Fruit fly (Drosophila melanogaster) whole organism, wandering third instar larva: ENCODE measurements around the gene CG17121.

Experiments used
- Abd-B ChIP-seq: fragments of >200 bp; optimal IDR thresholded peaks from 2 replicates; lab custom pipeline; 2017; ENCODE audit warnings: missing biosample characterization, missing genetic modification characterization
- CG32264 ChIP-seq: fragments of 200-800 bp; sonication (Bioruptor generic); optimal IDR thresholded peaks from 2 replicates; lab custom pipeline; 2016; ENCODE audit warnings: missing biosample characterization, missing genetic modification characterization
- CG9705 ChIP-seq: fragments of 200-800 bp; sonication (Bioruptor generic); optimal IDR thresholded peaks from 2 replicates; lab custom pipeline; 2018; ENCODE audit warnings: missing biosample characterization, mild to moderate bottlenecking, missing genetic modification characterization
- CrebA ChIP-seq: fragments of 200-800 bp; sonication (Bioruptor generic); optimal IDR thresholded peaks from 2 replicates; lab custom pipeline; 2016; ENCODE audit warnings: missing biosample characterization, mild to moderate bottlenecking, missing genetic modification characterization, borderline replicate concordance
- Dfd ChIP-seq: fragments of >200 bp; optimal IDR thresholded peaks from 2 replicates; lab custom pipeline; 2017; ENCODE audit warnings: missing biosample characterization, missing genetic modification characterization
- GATAd ChIP-seq: sonication (Bioruptor generic); optimal IDR thresholded peaks from 2 replicates; lab custom pipeline; 2016; ENCODE audit warnings: missing biosample characterization, missing genetic modification characterization
- HLH106 ChIP-seq: fragments of 200-800 bp; optimal IDR thresholded peaks from 3 replicates; lab custom pipeline; 2019; ENCODE audit warnings: missing biosample characterization, mild to moderate bottlenecking, missing genetic modification characterization, moderate library complexity
- Hnf4 ChIP-seq: fragments of 200-800 bp; sonication (Bioruptor generic); optimal IDR thresholded peaks from 2 replicates; lab custom pipeline; 2016; ENCODE audit warnings: missing biosample characterization, mild to moderate bottlenecking, missing genetic modification characterization
- Hr78 ChIP-seq: fragments of >200 bp; optimal IDR thresholded peaks from 2 replicates; lab custom pipeline; 2017; ENCODE audit warnings: missing biosample characterization, missing genetic modification characterization
- Hr83 ChIP-seq: fragments of 200-300 bp; sonication (Bioruptor generic); optimal IDR thresholded peaks from 2 replicates; lab custom pipeline; 2016; ENCODE audit warnings: missing biosample characterization, mild to moderate bottlenecking, missing genetic modification characterization, moderate library complexity; ENCODE audit not compliant: poor library complexity, severe bottlenecking
- Jra ChIP-seq: sonication (Bioruptor generic); optimal IDR thresholded peaks from 2 replicates; lab custom pipeline; 2016; ENCODE audit warnings: missing biosample characterization, missing genetic modification characterization
- Mio ChIP-seq: sonication (Bioruptor generic); optimal IDR thresholded peaks from 2 replicates; lab custom pipeline; 2016; ENCODE audit warnings: missing biosample characterization, missing genetic modification characterization
- Myc ChIP-seq: fragments of >200 bp; optimal IDR thresholded peaks from 2 replicates; lab custom pipeline; 2017
- N ChIP-seq: fragments of >200 bp; optimal IDR thresholded peaks from 2 replicates; lab custom pipeline; 2018; ENCODE audit warnings: missing biosample characterization, missing external identifiers, missing genetic modification characterization
- OdsH ChIP-seq: fragments of 200-800 bp; sonication (Bioruptor generic); optimal IDR thresholded peaks from 2 replicates; lab custom pipeline; 2016; ENCODE audit warnings: missing biosample characterization, mild to moderate bottlenecking, missing genetic modification characterization
- Rel ChIP-seq, 2 experiments: fragments of 200-800 bp; sonication (Bioruptor generic) in 1 of 2; optimal IDR thresholded peaks; 2 replicates in 1 of 2; 3 replicates in 1 of 2; lab custom pipeline; 2016 to 2019; ENCODE audit warnings: mild to moderate bottlenecking in 2 of 2, missing biosample characterization in 2 of 2, missing genetic modification characterization in 2 of 2, moderate library complexity in 1 of 2
- Sp1 ChIP-seq: fragments of 200-800 bp; sonication (Bioruptor generic); optimal IDR thresholded peaks from 3 replicates; lab custom pipeline; 2019; ENCODE audit warnings: missing biosample characterization, mild to moderate bottlenecking, missing genetic modification characterization, moderate library complexity
- Vsx2 ChIP-seq: fragments of 200-300, 225-300 bp; sonication (Bioruptor generic); optimal IDR thresholded peaks from 2 replicates; lab custom pipeline; 2018; ENCODE audit warnings: missing biosample characterization, missing genetic modification characterization; ENCODE audit not compliant: partially characterized antibody
- br ChIP-seq: fragments of 200-800 bp; sonication (Bioruptor generic); optimal IDR thresholded peaks from 2 replicates; lab custom pipeline; 2016; ENCODE audit warnings: missing biosample characterization, missing genetic modification characterization
- brk ChIP-seq: fragments of 200-800 bp; sonication (Bioruptor generic); optimal IDR thresholded peaks from 2 replicates; lab custom pipeline; 2016; ENCODE audit warnings: missing biosample characterization, mild to moderate bottlenecking, missing genetic modification characterization
- dl ChIP-seq, 2 experiments: fragments of 175-275, 200-275 bp in 1 of 2; fragments of 200-275 bp in 1 of 2; sonication (Bioruptor generic); optimal IDR thresholded peaks; lab custom pipeline; 2018; ENCODE audit warnings: mild to moderate bottlenecking in 2 of 2, missing biosample characterization in 2 of 2, missing genetic modification characterization in 2 of 2, moderate library complexity in 2 of 2; ENCODE audit not compliant: partially characterized antibody in 2 of 2, insufficient read depth in 1 of 2
- dmrt93B ChIP-seq: fragments of 200-800 bp; sonication (Bioruptor generic); optimal IDR thresholded peaks from 2 replicates; lab custom pipeline; 2018; ENCODE audit warnings: missing biosample characterization, mild to moderate bottlenecking, missing genetic modification characterization
- dsf ChIP-seq: sonication (Bioruptor generic); optimal IDR thresholded peaks from 2 replicates; lab custom pipeline; 2016; ENCODE audit warnings: missing biosample characterization, missing genetic modification characterization, borderline replicate concordance
- ey ChIP-seq: fragments of 200-800 bp; sonication (Bioruptor generic); optimal IDR thresholded peaks from 2 replicates; lab custom pipeline; 2016; ENCODE audit warnings: missing biosample characterization, missing genetic modification characterization
- fru ChIP-seq: fragments of 200-800 bp; sonication (Bioruptor generic); optimal IDR thresholded peaks from 3 replicates; lab custom pipeline; 2016; ENCODE audit warnings: missing biosample characterization, mild to moderate bottlenecking, missing genetic modification characterization
- h ChIP-seq: fragments of 200-800 bp; sonication (Bioruptor generic); optimal IDR thresholded peaks from 3 replicates; lab custom pipeline; 2016; ENCODE audit warnings: missing biosample characterization, mild to moderate bottlenecking, missing genetic modification characterization
- jim ChIP-seq: fragments of 175-275, 200-325 bp; sonication (Bioruptor generic); optimal IDR thresholded peaks from 2 replicates; lab custom pipeline; 2016; ENCODE audit warnings: missing biosample characterization, mild to moderate bottlenecking, missing genetic modification characterization
- lola ChIP-seq: fragments of >200 bp; optimal IDR thresholded peaks from 2 replicates; lab custom pipeline; 2017; ENCODE audit warnings: missing biosample characterization, missing genetic modification characterization
- pan ChIP-seq: fragments of >200 bp; optimal IDR thresholded peaks from 2 replicates; lab custom pipeline; 2017
- psq ChIP-seq: fragments of 200-800 bp; sonication (Bioruptor generic); optimal IDR thresholded peaks from 3 replicates; lab custom pipeline; 2017; ENCODE audit warnings: missing biosample characterization, mild to moderate bottlenecking, missing genetic modification characterization, moderate library complexity
- rgr ChIP-seq: fragments of 200-800 bp; sonication (Bioruptor generic); optimal IDR thresholded peaks from 3 replicates; lab custom pipeline; 2016; ENCODE audit warnings: missing biosample characterization, mild to moderate bottlenecking, missing genetic modification characterization
- sage ChIP-seq: fragments of 200-800 bp; sonication (Bioruptor generic); optimal IDR thresholded peaks from 2 replicates; lab custom pipeline; 2016; ENCODE audit warnings: missing biosample characterization, mild to moderate bottlenecking, missing genetic modification characterization
- sv ChIP-seq: fragments of 200-800 bp; sonication (Bioruptor generic); optimal IDR thresholded peaks from 3 replicates; lab custom pipeline; 2016; ENCODE audit warnings: missing biosample characterization, missing genetic modification characterization
- tai ChIP-seq: sonication (Bioruptor generic); optimal IDR thresholded peaks from 2 replicates; lab custom pipeline; 2016; ENCODE audit warnings: missing biosample characterization, missing genetic modification characterization
- usp ChIP-seq: fragments of >200 bp; optimal IDR thresholded peaks from 2 replicates; lab custom pipeline; 2017; ENCODE audit warnings: missing biosample characterization, missing genetic modification characterization
- woc ChIP-seq: sonication (Bioruptor generic); optimal IDR thresholded peaks from 2 replicates; lab custom pipeline; 2016; ENCODE audit warnings: missing biosample characterization, mild to moderate bottlenecking, missing genetic modification characterization

CG17121 gene

DNA sequence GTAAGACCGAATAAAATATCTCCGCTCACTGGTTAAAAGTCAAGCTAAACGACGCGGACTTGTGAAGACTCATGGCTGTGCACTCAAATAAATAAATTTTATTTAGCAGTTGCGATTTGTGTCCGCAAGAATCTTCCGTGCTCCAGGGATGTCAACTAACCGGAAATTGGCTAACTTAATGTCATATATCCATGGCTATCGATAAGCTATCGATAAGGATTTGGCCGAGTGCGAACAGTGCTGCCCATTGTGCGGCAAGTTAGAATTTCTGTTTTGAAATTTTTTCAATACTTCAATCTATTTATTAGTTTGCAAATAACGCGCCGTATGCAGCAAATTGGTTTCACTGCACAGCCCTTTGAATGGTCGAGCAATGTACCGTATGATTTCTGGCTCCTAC, 5.9 kb upstream of the CG17121 start, which contains the start of gene p53 (continued):
- TF ChIP-seq Abd-B (GFP tag; lab: Kevin White, UChicago) = no peak
- TF ChIP-seq Vsx2 (GFP tag; lab: Kevin White, UChicago) = no peak
- TF ChIP-seq OdsH (GFP tag; lab: Kevin White, UChicago) = peak; percentile 51
- no peak for TF ChIP-seq Hnf4 (GFP tag; lab: Kevin White, UChicago)
- peak; percentile 20 for TF ChIP-seq fru (GFP tag; lab: Kevin White, UChicago)
- no peak for TF ChIP-seq GATAd (GFP tag; lab: Kevin White, UChicago)
- TF ChIP-seq lola (GFP tag; lab: Kevin White, UChicago) = no peak
- TF ChIP-seq Dfd (GFP tag; lab: Kevin White, UChicago) = no peak
- no peak for TF ChIP-seq Rel (GFP tag; optimal IDR thresholded peaks at IDR 0.05; lab: Kevin White, UChicago)
- TF ChIP-seq Rel (tag; optimal IDR thresholded peaks at IDR 0.05; lab: Kevin White, UChicago) = no peak
- peak; percentile 62 for TF ChIP-seq Hr83 (GFP tag; lab: Kevin White, UChicago)
- TF ChIP-seq sage = no peak
- TF ChIP-seq Myc = no peak
- no peak for TF ChIP-seq dsf (GFP tag; lab: Kevin White, UChicago)

- TF ChIP-seq Jra = no peak
- TF ChIP-seq dmrt93B (GFP tag; lab: Kevin White, UChicago) = no peak
- TF ChIP-seq sv = no peak
- no peak for TF ChIP-seq Sp1
- no peak for TF ChIP-seq tai (GFP tag; lab: Kevin White, UChicago)
- TF ChIP-seq psq (GFP tag; lab: Kevin White, UChicago) = no peak
- TF ChIP-seq CrebA (GFP tag; lab: Kevin White, UChicago) = no peak
- no peak for TF ChIP-seq pan
- no peak for TF ChIP-seq woc
- no peak for TF ChIP-seq Vsx2 (GFP tag; lab: Kevin White, UChicago)
- no peak for TF ChIP-seq Abd-B (GFP tag; lab: Kevin White, UChicago)
- no peak for TF ChIP-seq HLH106 (tag; lab: Kevin White, UChicago)
- TF ChIP-seq sage = no peak
- TF ChIP-seq N = no peak
These were observed 5.2 kb upstream of the CG17121 start for dm6 chr3R:23053135-23053730.

DNA sequence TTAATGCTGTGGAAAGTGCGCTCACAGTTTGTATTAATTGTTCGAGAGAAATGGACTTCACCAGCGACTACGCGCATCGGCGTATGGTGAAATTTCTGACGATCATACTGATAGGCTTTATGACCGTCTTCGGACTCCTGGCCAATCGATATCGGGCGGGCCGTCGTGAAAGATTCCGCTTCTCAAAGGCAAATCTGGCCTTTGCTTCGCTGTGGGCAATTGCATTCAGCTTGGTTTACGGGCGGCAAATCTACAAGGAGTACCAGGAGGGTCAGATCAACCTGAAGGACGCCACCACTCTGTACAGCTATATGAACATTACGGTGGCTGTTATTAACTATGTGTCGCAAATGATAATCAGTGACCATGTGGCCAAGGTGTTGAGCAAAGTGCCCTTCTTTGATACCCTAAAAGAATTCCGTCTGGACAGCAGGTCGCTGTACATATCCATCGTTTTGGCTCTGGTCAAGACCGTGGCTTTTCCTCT, 3.7 kb upstream of the CG17121 start, which contains the start of gene Gr94a:
TSS of gene Gr94a (plus strand) at position 51 of the 487 bp plus-strand sequence.
- TF ChIP-seq dmrt93B (GFP tag; lab: Kevin White, UChicago) = no peak
- TF ChIP-seq rgr (GFP tag; lab: Kevin White, UChicago) = no peak
- no peak for TF ChIP-seq jim
- no peak for TF ChIP-seq Abd-B (GFP tag; lab: Kevin White, UChicago)
- TF ChIP-seq OdsH (GFP tag; lab: Kevin White, UChicago) = no peak
- TF ChIP-seq sage = no peak
- no peak for TF ChIP-seq Hr78 (GFP tag; lab: Kevin White, UChicago)
- no peak for TF ChIP-seq HLH106 (tag; lab: Kevin White, UChicago)
- no peak for TF ChIP-seq usp (GFP tag; lab: Kevin White, UChicago)
- no peak for TF ChIP-seq Hr83 (GFP tag; lab: Kevin White, UChicago)
- TF ChIP-seq CG9705 (GFP tag; lab: Kevin White, UChicago) = no peak
- no peak for TF ChIP-seq Myc
- TF ChIP-seq pan = no peak
- TF ChIP-seq fru (GFP tag; lab: Kevin White, UChicago) = no peak
- TF ChIP-seq dsf (GFP tag; lab: Kevin White, UChicago) = no peak

DNA sequence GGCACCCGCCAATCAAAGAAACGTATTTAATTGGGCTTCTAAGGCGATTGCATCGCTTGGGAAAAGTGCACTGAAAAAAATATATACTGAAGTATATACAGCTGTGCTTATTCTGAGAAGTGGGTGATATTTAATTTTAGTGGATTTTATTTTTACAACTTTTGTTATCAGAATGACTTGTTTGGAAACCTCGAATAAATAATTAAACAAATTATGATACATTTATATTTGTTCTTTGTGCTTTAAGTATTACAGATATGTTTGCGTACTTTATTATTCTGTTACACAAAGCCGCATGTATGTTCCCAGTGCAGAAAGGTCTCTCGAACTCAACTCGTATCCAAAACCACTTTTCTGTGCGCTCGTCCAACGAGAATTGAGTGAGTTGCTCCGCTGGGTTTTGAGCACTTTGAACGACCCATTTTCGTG, 690 bp upstream of the CG17121 start:
- TF ChIP-seq brk (GFP tag; lab: Kevin White, UChicago) (no peak), usp (GFP tag; lab: Kevin White, UChicago) (no peak), sv (peak; percentile 26), dsf (GFP tag; lab: Kevin White, UChicago) (peak; percentile 57), Rel (GFP tag; optimal IDR thresholded peaks at IDR 0.05; lab: Kevin White, UChicago) (no peak), Rel (tag; optimal IDR thresholded peaks at IDR 0.05; lab: Kevin White, UChicago) (peak; percentile 39), dl (GFP tag; optimal IDR thresholded peaks at IDR 0.05; lab: Kevin White, UChicago; ENCODE audit: insufficient read depth in 1 of 2, partially characterized antibody in 2 of 2) (no peak), Myc (no peak), GATAd (GFP tag; lab: Kevin White, UChicago) (peak; percentile 20), CG32264 (GFP tag; lab: Kevin White, UChicago) (peak; percentile 1), Vsx2 (GFP tag; lab: Kevin White, UChicago) (no peak), Jra (peak; percentile 62), Hnf4 (GFP tag; lab: Kevin White, UChicago) (peak; percentile 54), sage (peak; percentile 63), woc (peak; percentile 85), CG9705 (GFP tag; lab: Kevin White, UChicago) (peak; percentile 72), rgr (GFP tag; lab: Kevin White, UChicago) (peak; percentile 78), Dfd (GFP tag; lab: Kevin White, UChicago) (no peak), tai (GFP tag; lab: Kevin White, UChicago) (peak; percentile 72), psq (GFP tag; lab: Kevin White, UChicago) (peak; percentile 71), N (no peak), ey (GFP tag; lab: Kevin White, UChicago) (peak; percentile 79), Sp1 (peak; percentile 90), dmrt93B (GFP tag; lab: Kevin White, UChicago) (peak; percentile 80), HLH106 (tag; lab: Kevin White, UChicago) (peak; percentile 89), Hr78 (GFP tag; lab: Kevin White, UChicago) (no peak), jim (no peak), Mio (GFP tag; lab: Kevin White, UChicago) (no peak), CrebA (GFP tag; lab: Kevin White, UChicago) (no peak), br (peak; percentile 72), pan (no peak), h (GFP tag; lab: Kevin White, UChicago) (peak; percentile 84), Abd-B (GFP tag; lab: Kevin White, UChicago) (no peak), fru (GFP tag; lab: Kevin White, UChicago) (peak; percentile 84)
